Worm (Caenorhabditis elegans) whole organism, L4 larva: ENCODE data around the gene R186.3.
A peak's percentile ranks its signal among the peaks of the same experiment; 100 is the strongest.

ENCODE experiments used
- D1046.2 ChIP-seq: fragments of 200-800 bp; sonication (Bioruptor generic); IDR thresholded peaks from 2 replicates; pipeline ENCODE4 v1.3.6; 2022; ENCODE audit warnings: missing genetic modification characterization, missing compliant biosample characterization
- Y105C5A.15 ChIP-seq: fragments of 200-800 bp; sonication (Bioruptor generic); IDR thresholded peaks from 2 replicates; pipeline ENCODE4 v1.3.6; 2022; ENCODE audit warnings: missing genetic modification characterization, missing compliant biosample characterization
- ceh-20 ChIP-seq: fragments of 200-800 bp; sonication (Bioruptor generic); IDR thresholded peaks from 2 replicates; pipeline ENCODE4 v1.3.6; 2022; ENCODE audit warnings: missing genetic modification reagents, missing genetic modification characterization, missing compliant biosample characterization
- ceh-44 ChIP-seq: fragments of 200-800 bp; sonication (Bioruptor generic); IDR thresholded peaks from 2 replicates; pipeline ENCODE4 v1.3.6; 2022; ENCODE audit warnings: missing genetic modification reagents, missing genetic modification characterization, missing compliant biosample characterization
- daf-16 ChIP-seq, 3 experiments: sonication (generic microtip); optimal IDR thresholded peaks; 2 replicates each; lab custom pipeline; 2016 to 2017; ENCODE audit warnings: missing genetic modification characterization in 3 of 3, missing genetic modification reagents in 3 of 3, mild to moderate bottlenecking in 2 of 3, missing compliant biosample characterization in 2 of 3, missing biosample characterization in 1 of 3, moderate library complexity in 1 of 3
- daf-19 ChIP-seq: fragments of 200-800 bp; sonication (Bioruptor generic); conservative IDR thresholded peaks from 2 replicates; pipeline ENCODE4 v1.3.6; 2022; ENCODE audit warnings: missing genetic modification characterization, missing compliant biosample characterization
- dmd-6 ChIP-seq: fragments of 200-800 bp; sonication (Bioruptor generic); IDR thresholded peaks from 2 replicates; pipeline ENCODE4 v1.3.6; 2022; ENCODE audit warnings: missing genetic modification reagents, missing genetic modification characterization, missing compliant biosample characterization
- dmd-8 ChIP-seq: fragments of 200-800 bp; sonication (Bioruptor generic); IDR thresholded peaks from 2 replicates; pipeline ENCODE4 v1.3.6; 2022; ENCODE audit warnings: missing genetic modification characterization, missing compliant biosample characterization
- dmd-9 ChIP-seq: fragments of 200-800 bp; sonication (Bioruptor generic); IDR thresholded peaks from 2 replicates; pipeline ENCODE4 v1.3.6; 2022; ENCODE audit warnings: missing genetic modification reagents, missing genetic modification characterization, missing compliant biosample characterization
- duxl-1 ChIP-seq: sonication (generic microtip); optimal IDR thresholded peaks from 2 replicates; lab custom pipeline; 2016; ENCODE audit warnings: mild to moderate bottlenecking, missing genetic modification characterization, moderate library complexity, missing compliant biosample characterization; ENCODE audit not compliant: poor library complexity
- egl-27 ChIP-seq: sonication (generic microtip); optimal IDR thresholded peaks from 3 replicates; lab custom pipeline; 2017; ENCODE audit warnings: missing biosample characterization, missing genetic modification reagents, missing genetic modification characterization
- fos-1 ChIP-seq: fragments of 150-350 bp; optimal IDR thresholded peaks from 2 replicates; lab custom pipeline; 2014; ENCODE audit warnings: missing biosample characterization, missing genetic modification characterization
- hif-1 ChIP-seq, 2 experiments: sonication (generic microtip); optimal IDR thresholded peaks; 2 replicates each; lab custom pipeline; 2016 to 2017; ENCODE audit warnings: missing compliant biosample characterization in 2 of 2, missing genetic modification characterization in 2 of 2, missing genetic modification reagents in 2 of 2, missing genotype in 2 of 2, mild to moderate bottlenecking in 1 of 2
- hlh-30 ChIP-seq: sonication (generic microtip); optimal IDR thresholded peaks from 2 replicates; lab custom pipeline; 2017; ENCODE audit warnings: antibody characterized with exemption, mild to moderate bottlenecking, missing genetic modification characterization, missing compliant biosample characterization; ENCODE audit not compliant: insufficient read depth
- jun-1 ChIP-seq: fragments of 150-350 bp; optimal IDR thresholded peaks from 2 replicates; lab custom pipeline; 2014; ENCODE audit warnings: missing biosample characterization, missing genetic modification reagents, missing genetic modification characterization
- lin-29 ChIP-seq: fragments of 200-800 bp; sonication (Bioruptor generic); IDR thresholded peaks from 2 replicates; pipeline ENCODE4 v1.3.6; 2022; ENCODE audit warnings: missing genetic modification reagents, missing genetic modification characterization, missing compliant biosample characterization
- lir-3 ChIP-seq: sonication (generic microtip); optimal IDR thresholded peaks from 2 replicates; lab custom pipeline; 2016; ENCODE audit warnings: mild to moderate bottlenecking, missing genetic modification characterization, missing compliant biosample characterization
- mes-2 ChIP-seq: sonication (generic microtip); optimal IDR thresholded peaks from 2 replicates; lab custom pipeline; 2016; ENCODE audit warnings: missing genotype, mild to moderate bottlenecking, missing genetic modification characterization, missing compliant biosample characterization; ENCODE audit not compliant: poor library complexity, severe bottlenecking
- mxl-3 ChIP-seq: fragments of 200-800 bp; sonication (Bioruptor generic); optimal IDR thresholded peaks from 2 replicates; lab custom pipeline; 2018; ENCODE audit warnings: mild to moderate bottlenecking, missing genetic modification characterization, missing compliant biosample characterization
- nhr-11 ChIP-seq: fragments of 150-350 bp; optimal IDR thresholded peaks from 2 replicates; lab custom pipeline; 2014; ENCODE audit warnings: missing biosample characterization, missing genetic modification characterization
- nhr-28 ChIP-seq: fragments of 150-350 bp; optimal IDR thresholded peaks from 2 replicates; lab custom pipeline; 2014; ENCODE audit warnings: missing biosample characterization, missing genetic modification characterization
- nhr-48 ChIP-seq: sonication (generic microtip); optimal IDR thresholded peaks from 2 replicates; lab custom pipeline; 2016; ENCODE audit warnings: mild to moderate bottlenecking, missing genetic modification characterization, missing compliant biosample characterization
- nhr-77 ChIP-seq: fragments of 150-350 bp; optimal IDR thresholded peaks from 2 replicates; lab custom pipeline; 2014; ENCODE audit warnings: missing biosample characterization, missing genetic modification characterization
- pha-4 ChIP-seq, 2 experiments: fragments of 150-350 bp in 1 of 2; fragments of 200-800 bp in 1 of 2; sonication (Bioruptor generic) in 1 of 2; IDR thresholded peaks in 1 of 2; optimal IDR thresholded peaks in 1 of 2; 2 replicates each; pipeline versions ENCODE4 v1.3.6 to Lab custom; 2014 to 2022; ENCODE audit warnings: missing genetic modification characterization in 2 of 2, missing genetic modification reagents in 2 of 2, missing biosample characterization in 1 of 2, missing compliant biosample characterization in 1 of 2
- php-3 ChIP-seq: fragments of 200-800 bp; sonication (Bioruptor generic); IDR thresholded peaks from 2 replicates; pipeline ENCODE4 v1.3.6; 2022; ENCODE audit warnings: missing genetic modification reagents, missing genetic modification characterization, missing compliant biosample characterization
- unc-62 ChIP-seq, 3 experiments: fragments of 150-350 bp in 1 of 3; sonication (generic microtip); optimal IDR thresholded peaks in 2 of 3; peaks in 1 of 3; 1 replicate in 1 of 3; 2 replicates in 2 of 3; lab custom pipeline; 2014 to 2017; ENCODE audit warnings: missing biosample characterization in 3 of 3, missing genetic modification characterization in 3 of 3, missing genetic modification reagents in 3 of 3, missing genotype in 1 of 3
- zfp-3 ChIP-seq: fragments of 200-800 bp; sonication (Bioruptor generic); conservative IDR thresholded peaks from 2 replicates; pipeline ENCODE4 v1.3.6; 2022; ENCODE audit warnings: missing genetic modification reagents, missing genetic modification characterization, missing compliant biosample characterization

The R186.3 gene

ce11 chrV:12950812-12951528, 16.0 kb downstream of the R186.3 start, which contains the start of the genes T16G1.9 and T16G1.18 (continued):
- no peak for TF ChIP-seq php-3 (GFP tag; lab: Robert Waterston, UW)
- no peak for TF ChIP-seq dmd-8
- no peak for TF ChIP-seq egl-27
- no peak for TF ChIP-seq nhr-77 (tag; lab: Kevin White, UChicago)

ce11 chrV:12949607-12950006, 17.4 kb downstream of the R186.3 start, which contains the start of gene T16G1.13:
Gene T16G1.13 (plus strand): TSS chrV:12949907.
- TF ChIP-seq unc-62 (GFP tag; optimal IDR thresholded peaks at IDR 0.05 in 1 of 2; lab: Kevin White, UChicago), result peak in 1 of 2 experiments; percentile 29
- no peak for TF ChIP-seq unc-62 (tag; optimal IDR thresholded peaks at IDR 0.05; lab: Kevin White, UChicago)
- no peak for TF ChIP-seq nhr-11 (tag; lab: Kevin White, UChicago)
- TF ChIP-seq, all 104 proteins: peak for 1

- no peak for TF ChIP-seq duxl-1
These were observed 22.2 kb downstream of the R186.3 start, which contains the start of gene grl-2 for ce11 chrV:12944775-12945174. Gene grl-2 (plus strand): TSS chrV:12945075.

ce11 chrV:12944229-12944628, 22.8 kb downstream of the R186.3 start, which contains the start of gene T16G1.3:
Gene T16G1.3 (minus strand): TSS chrV:12944329.
- TF ChIP-seq dmd-6 (GFP tag; lab: Robert Waterston, UW) (no peak), lir-3 (no peak), fos-1 (tag; lab: Kevin White, UChicago) (no peak), ceh-44 (no peak), Y105C5A.15 (GFP tag; lab: Robert Waterston, UW) (no peak), jun-1 (no peak), daf-19 (GFP tag; lab: Robert Waterston, UW) (no peak), ceh-20 (no peak), dmd-9 (GFP tag; lab: Robert Waterston, UW) (no peak), D1046.2 (GFP tag; lab: Robert Waterston, UW) (no peak), nhr-48 (tag; lab: Kevin White, UChicago) (no peak), mxl-3 (GFP tag; lab: Kevin White, UChicago) (no peak)
- TF ChIP-seq, all 104 proteins: peak for 0

- TF ChIP-seq unc-62 (GFP tag; optimal IDR thresholded peaks at IDR 0.05 in 1 of 2; lab: Kevin White, UChicago), result peak in 1 of 2 experiments; percentile 92
- TF ChIP-seq unc-62 (tag; optimal IDR thresholded peaks at IDR 0.05; lab: Kevin White, UChicago), result no peak
- TF ChIP-seq zfp-3 (GFP tag; lab: Robert Waterston, UW), result no peak
- TF ChIP-seq, all 104 proteins: peak for 1
These were observed 23.6 kb downstream of the R186.3 start for ce11 chrV:12943399-12943798.

ce11 chrV:12941797-12942474, 25.1 kb downstream of the R186.3 start, which contains the start of gene T16G1.4:
Gene T16G1.4 (minus strand): TSS chrV:12941847.
- peak; percentile 46 for TF ChIP-seq hlh-30 (tag; lab: Kevin White, UChicago)
- TF ChIP-seq pha-4 (GFP tag; IDR thresholded peaks at IDR 0.05; lab: Robert Waterston, UW), result no peak
- TF ChIP-seq pha-4 (tag; optimal IDR thresholded peaks at IDR 0.05; lab: Kevin White, UChicago), result no peak
- no peak for TF ChIP-seq unc-62 (GFP tag; optimal IDR thresholded peaks at IDR 0.05 in 1 of 2; lab: Kevin White, UChicago)
- TF ChIP-seq unc-62 (tag; optimal IDR thresholded peaks at IDR 0.05; lab: Kevin White, UChicago), result no peak
- TF ChIP-seq nhr-48 (tag; lab: Kevin White, UChicago), result no peak
- TF ChIP-seq egl-27, result no peak
- TF ChIP-seq daf-16 (GFP tag; optimal IDR thresholded peaks at IDR 0.05; lab: Kevin White, UChicago), result no peak
- peak; percentile 51 for TF ChIP-seq daf-16 (tag; optimal IDR thresholded peaks at IDR 0.05; lab: Kevin White, UChicago)
- TF ChIP-seq mes-2 (tag; lab: Kevin White, UChicago), result no peak
- no peak for TF ChIP-seq hif-1 (tag; optimal IDR thresholded peaks at IDR 0.05; lab: Kevin White, UChicago)
- TF ChIP-seq nhr-28 (tag; lab: Kevin White, UChicago), result peak; percentile 11
- no peak for TF ChIP-seq lin-29 (GFP tag; lab: Robert Waterston, UW)
